Fruit fly (Drosophila melanogaster) Kc167 (cell line): ENCODE data around the gene Rh7.

Experiments used
- Sin3A ChIP-seq: fragments of >200 bp; optimal IDR thresholded peaks from 2 replicates; lab custom pipeline; 2018; ENCODE audit warnings: missing external identifiers
- h ChIP-seq: fragments of >200 bp; optimal IDR thresholded peaks from 3 replicates; lab custom pipeline; 2018; ENCODE audit warnings: missing external identifiers
- ttk ChIP-seq: sonication (Bioruptor generic); optimal IDR thresholded peaks from 2 replicates; lab custom pipeline; 2017; ENCODE audit warnings: missing external identifiers

dm6 chr3L:12115966-12116735 is 59.1 kb downstream of the Rh7 start, which contains the start of gene vers:
- TF ChIP-seq h (lab: Kevin White, UChicago) (no peak), Sin3A (lab: Kevin White, UChicago) (no peak), ttk (lab: Kevin White, UChicago) (no peak)
